Worm (Caenorhabditis elegans): ENCODE results near the gene metr-1.
"Not testable (repeated sequence)": the region's sequence is repeated elsewhere in the genome, so short reads cannot be mapped to it uniquely, and the experiment has no call there.

DNA sequence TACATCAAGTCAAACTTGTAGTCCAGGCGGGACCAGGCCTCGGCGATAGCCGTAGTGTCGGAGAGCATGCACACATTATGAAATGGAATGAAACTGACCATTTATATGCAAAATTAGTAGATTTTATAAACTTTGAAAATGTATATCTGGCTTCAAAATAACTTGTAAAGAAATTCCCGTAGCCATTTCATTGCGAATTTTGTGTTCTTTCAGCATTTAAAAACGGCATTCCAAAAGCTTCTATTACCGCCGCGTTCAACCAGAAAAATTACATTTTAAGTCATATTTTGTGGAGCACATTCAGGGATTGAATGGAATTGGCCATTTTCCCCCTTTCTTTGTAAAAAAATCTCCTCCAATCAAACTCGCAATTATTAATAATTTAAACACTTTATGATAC, 3.5 kb upstream of the metr-1 start, which contains the start of gene Y19D2B.1:
- TF ChIP-seq fkh-10 (GFP tag; optimal IDR thresholded peaks at IDR 0.05); aly-2 (tag; optimal IDR thresholded peaks at IDR 0.05); nhr-237 (tag; optimal IDR thresholded peaks at IDR 0.05); snpc-4 (tag; optimal IDR thresholded peaks at IDR 0.05); tbx-2 (tag; optimal IDR thresholded peaks at IDR 0.05); unc-62 (GFP tag; optimal IDR thresholded peaks at IDR 0.05); fos-1 (tag; optimal IDR thresholded peaks at IDR 0.05); skn-1 (tag; optimal IDR thresholded peaks at IDR 0.05): not testable (repeated sequence)
